Worm (Caenorhabditis elegans) whole organism, L4/young adult: Measurements from ENCODE around the gene daf-7.

Experiments used
- W03F9.2 ChIP-seq: fragments of 150-350 bp; optimal IDR thresholded peaks from 2 replicates; lab custom pipeline; 2014; ENCODE audit warnings: missing biosample characterization, missing genetic modification characterization
- dao-5 ChIP-seq: sonication (generic microtip); optimal IDR thresholded peaks from 2 replicates; lab custom pipeline; 2016; ENCODE audit warnings: missing genotype, missing genetic modification characterization, moderate library complexity, missing compliant biosample characterization
- him-1 ChIP-seq: sonication (generic microtip); optimal IDR thresholded peaks from 2 replicates; lab custom pipeline; 2016; ENCODE audit warnings: missing genotype, missing genetic modification reagents, missing genetic modification characterization, missing compliant biosample characterization

daf-7 gene

DNA sequence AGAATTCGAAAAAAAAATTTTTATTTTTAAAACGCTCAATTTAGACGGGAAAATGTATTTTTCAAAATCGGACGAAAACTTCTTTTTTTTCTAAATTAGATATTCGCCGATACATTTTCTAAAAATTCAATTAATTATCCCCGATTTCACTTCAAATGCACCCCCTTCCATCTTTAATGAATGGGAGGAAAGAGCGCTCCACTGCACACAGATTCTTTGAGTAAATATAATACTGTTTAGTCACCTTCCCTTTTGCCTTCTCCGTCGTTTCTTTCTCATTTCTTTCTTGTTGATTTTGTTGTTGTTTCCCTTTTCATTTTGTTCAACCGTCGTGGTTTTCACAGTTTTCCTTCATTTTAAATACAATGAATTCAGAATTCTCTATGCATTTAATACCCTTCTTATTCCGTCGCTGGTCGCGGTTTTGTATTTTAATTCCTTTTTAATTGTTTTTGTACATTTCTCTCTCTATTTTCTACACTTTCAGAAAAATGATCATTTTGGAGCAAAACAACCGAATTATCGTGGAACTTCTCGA, 50.2 kb downstream of the daf-7 start, which contains the start of gene arx-4:
arx-4 (plus strand) TSS at position 488 of the 538 bp plus-strand sequence.
- TF ChIP-seq W03F9.2 (no peak), dao-5 (tag; lab: Kevin White, UChicago) (no peak), him-1 (tag; lab: Kevin White, UChicago) (no peak)
